Worm (Caenorhabditis elegans) whole organism, L4 larva: ENCODE data around the gene snpc-3.4.

ENCODE experiments used
- F26F4.8 ChIP-seq: fragments of 200-800 bp; sonication (Bioruptor generic); conservative IDR thresholded peaks from 2 replicates; pipeline ENCODE4 v1.3.6; 2022; ENCODE audit warnings: missing genetic modification characterization, missing compliant biosample characterization
- F37D6.2 ChIP-seq: sonication (generic microtip); optimal IDR thresholded peaks from 2 replicates; lab custom pipeline; 2016; ENCODE audit warnings: mild to moderate bottlenecking, missing genetic modification characterization, missing compliant biosample characterization
- F44E2.7 ChIP-seq: fragments of 200-800 bp; sonication (Bioruptor generic); IDR thresholded peaks from 2 replicates; pipeline ENCODE4 v2.1.2; 2022; ENCODE audit warnings: missing genetic modification characterization, missing compliant biosample characterization
- R02D3.7 ChIP-seq: fragments of 150-350 bp; sonication (generic microtip); optimal IDR thresholded peaks from 3 replicates; lab custom pipeline; 2014; ENCODE audit warnings: missing biosample characterization, missing genetic modification characterization
- T26A8.4 ChIP-seq: fragments of 200-800 bp; sonication (Bioruptor generic); IDR thresholded peaks from 2 replicates; pipeline ENCODE4 v1.3.6; 2022; ENCODE audit warnings: missing genetic modification characterization, missing compliant biosample characterization
- Y105C5A.15 ChIP-seq: fragments of 200-800 bp; sonication (Bioruptor generic); IDR thresholded peaks from 2 replicates; pipeline ENCODE4 v1.3.6; 2022; ENCODE audit warnings: missing genetic modification characterization, missing compliant biosample characterization
- Y5F2A.4 ChIP-seq: fragments of 200-800 bp; sonication (Bioruptor generic); optimal IDR thresholded peaks from 2 replicates; lab custom pipeline; 2018; ENCODE audit warnings: mild to moderate bottlenecking, missing genetic modification characterization, missing compliant biosample characterization
- Y75B8A.6 ChIP-seq: fragments of 200-800 bp; sonication (Bioruptor generic); IDR thresholded peaks from 2 replicates; pipeline ENCODE4 v1.3.6; 2022; ENCODE audit warnings: missing genetic modification reagents, missing genetic modification characterization, missing compliant biosample characterization
- ZK546.5 ChIP-seq, 2 experiments: sonication (generic microtip); optimal IDR thresholded peaks; 2 replicates each; lab custom pipeline; 2017; ENCODE audit warnings: missing biosample characterization in 2 of 2, missing genetic modification characterization in 2 of 2
- aly-2 ChIP-seq: sonication (generic microtip); optimal IDR thresholded peaks from 2 replicates; lab custom pipeline; 2018; ENCODE audit warnings: missing biosample characterization, missing genetic modification characterization
- arid-1 ChIP-seq: fragments of 200-800 bp; sonication (Bioruptor generic); conservative IDR thresholded peaks from 2 replicates; pipeline ENCODE4 v1.3.6; 2022; ENCODE audit warnings: missing genetic modification reagents, missing genetic modification characterization, missing compliant biosample characterization
- ceh-62 ChIP-seq: sonication (generic microtip); optimal IDR thresholded peaks from 2 replicates; lab custom pipeline; 2017; ENCODE audit warnings: missing biosample characterization, missing genetic modification characterization
- ceh-82 ChIP-seq: sonication (generic microtip); optimal IDR thresholded peaks from 2 replicates; lab custom pipeline; 2017; ENCODE audit warnings: missing biosample characterization, missing genetic modification characterization
- cey-2 ChIP-seq: sonication (generic microtip); optimal IDR thresholded peaks from 3 replicates; lab custom pipeline; 2017; ENCODE audit warnings: missing genetic modification characterization, mild to moderate bottlenecking, missing compliant biosample characterization, antibody characterized with exemption, borderline replicate concordance; ENCODE audit not compliant: insufficient read depth
- ctbp-1 ChIP-seq: fragments of 200-800 bp; sonication (Bioruptor generic); IDR thresholded peaks from 2 replicates; pipeline ENCODE4 v1.3.6; 2022; ENCODE audit warnings: missing genetic modification reagents, missing genetic modification characterization, missing compliant biosample characterization
- daf-12 ChIP-seq: fragments of 150-350 bp; optimal IDR thresholded peaks from 2 replicates; lab custom pipeline; 2014; ENCODE audit warnings: missing biosample characterization, missing genetic modification reagents, missing genetic modification characterization
- daf-16 ChIP-seq, 3 experiments: sonication (generic microtip); optimal IDR thresholded peaks; 2 replicates each; lab custom pipeline; 2016 to 2017; ENCODE audit warnings: missing genetic modification characterization in 3 of 3, missing genetic modification reagents in 3 of 3, mild to moderate bottlenecking in 2 of 3, missing compliant biosample characterization in 2 of 3, missing biosample characterization in 1 of 3, moderate library complexity in 1 of 3
- daf-8 ChIP-seq: fragments of 200-800 bp; sonication (Bioruptor generic); IDR thresholded peaks from 2 replicates; pipeline ENCODE4 v1.3.6; 2022; ENCODE audit warnings: missing genetic modification characterization, missing compliant biosample characterization
- dmd-9 ChIP-seq: fragments of 200-800 bp; sonication (Bioruptor generic); IDR thresholded peaks from 2 replicates; pipeline ENCODE4 v1.3.6; 2022; ENCODE audit warnings: missing genetic modification reagents, missing genetic modification characterization, missing compliant biosample characterization
- egl-43 ChIP-seq: fragments of 200-800 bp; sonication (Bioruptor generic); IDR thresholded peaks from 2 replicates; pipeline ENCODE4 v1.3.6; 2022; ENCODE audit warnings: missing genetic modification reagents, missing genetic modification characterization, missing compliant biosample characterization
- hif-1 ChIP-seq, 2 experiments: sonication (generic microtip); optimal IDR thresholded peaks; 2 replicates each; lab custom pipeline; 2016 to 2017; ENCODE audit warnings: missing compliant biosample characterization in 2 of 2, missing genetic modification characterization in 2 of 2, missing genetic modification reagents in 2 of 2, missing genotype in 2 of 2, mild to moderate bottlenecking in 1 of 2
- hlh-30 ChIP-seq: sonication (generic microtip); optimal IDR thresholded peaks from 2 replicates; lab custom pipeline; 2017; ENCODE audit warnings: antibody characterized with exemption, mild to moderate bottlenecking, missing genetic modification characterization, missing compliant biosample characterization; ENCODE audit not compliant: insufficient read depth
- hmg-1.1 ChIP-seq: fragments of 200-800 bp; sonication (Bioruptor generic); IDR thresholded peaks from 2 replicates; pipeline ENCODE4 v1.3.6; 2022; ENCODE audit warnings: missing genetic modification reagents, missing genetic modification characterization, missing compliant biosample characterization
- lin-15B ChIP-seq: fragments of 150-350 bp; sonication (generic microtip); optimal IDR thresholded peaks from 3 replicates; lab custom pipeline; 2014; ENCODE audit warnings: missing biosample characterization, missing genetic modification characterization
- lin-29 ChIP-seq: fragments of 200-800 bp; sonication (Bioruptor generic); IDR thresholded peaks from 2 replicates; pipeline ENCODE4 v1.3.6; 2022; ENCODE audit warnings: missing genetic modification reagents, missing genetic modification characterization, missing compliant biosample characterization
- lin-39 ChIP-seq: fragments of 150-350 bp; optimal IDR thresholded peaks from 2 replicates; lab custom pipeline; 2014; ENCODE audit warnings: missing biosample characterization, missing genetic modification reagents, missing genetic modification characterization
- madf-9 ChIP-seq: fragments of 200-800 bp; sonication (Bioruptor generic); conservative IDR thresholded peaks from 2 replicates; pipeline ENCODE4 v1.3.6; 2022; ENCODE audit warnings: missing genetic modification reagents, missing genetic modification characterization, missing compliant biosample characterization
- mdl-1 ChIP-seq, 2 experiments: fragments of 150-350 bp in 1 of 2; sonication (generic microtip) in 1 of 2; optimal IDR thresholded peaks; 2 replicates each; lab custom pipeline; 2014 to 2017; ENCODE audit warnings: missing biosample characterization in 2 of 2, missing genetic modification characterization in 2 of 2
- mes-2 ChIP-seq: sonication (generic microtip); optimal IDR thresholded peaks from 2 replicates; lab custom pipeline; 2016; ENCODE audit warnings: missing genotype, mild to moderate bottlenecking, missing genetic modification characterization, missing compliant biosample characterization; ENCODE audit not compliant: poor library complexity, severe bottlenecking
- mxl-2 ChIP-seq: fragments of 200-800 bp; sonication (Bioruptor generic); conservative IDR thresholded peaks from 2 replicates; pipeline ENCODE4 v1.3.6; 2022; ENCODE audit warnings: missing genetic modification reagents, missing genetic modification characterization, missing compliant biosample characterization
- nhr-10 ChIP-seq: fragments of 150-350 bp; optimal IDR thresholded peaks from 2 replicates; lab custom pipeline; 2014; ENCODE audit warnings: missing biosample characterization, missing genetic modification characterization
- nhr-11 ChIP-seq: fragments of 150-350 bp; optimal IDR thresholded peaks from 2 replicates; lab custom pipeline; 2014; ENCODE audit warnings: missing biosample characterization, missing genetic modification characterization
- nhr-28 ChIP-seq: fragments of 150-350 bp; optimal IDR thresholded peaks from 2 replicates; lab custom pipeline; 2014; ENCODE audit warnings: missing biosample characterization, missing genetic modification characterization
- nhr-41 ChIP-seq: fragments of 200-800 bp; sonication (Bioruptor generic); IDR thresholded peaks from 2 replicates; pipeline ENCODE4 v1.3.6; 2022; ENCODE audit warnings: missing genetic modification reagents, missing genetic modification characterization, missing compliant biosample characterization
- nhr-42 ChIP-seq: fragments of 200-800 bp; sonication (Bioruptor generic); IDR thresholded peaks from 2 replicates; pipeline ENCODE4 v1.3.6; 2022; ENCODE audit warnings: missing genetic modification characterization, missing compliant biosample characterization
- nhr-48 ChIP-seq: sonication (generic microtip); optimal IDR thresholded peaks from 2 replicates; lab custom pipeline; 2016; ENCODE audit warnings: mild to moderate bottlenecking, missing genetic modification characterization, missing compliant biosample characterization
- nhr-6 ChIP-seq: fragments of 150-350 bp; optimal IDR thresholded peaks from 2 replicates; lab custom pipeline; 2014; ENCODE audit warnings: missing biosample characterization, missing genetic modification characterization
- nhr-76 ChIP-seq: fragments of 150-350 bp; optimal IDR thresholded peaks from 2 replicates; lab custom pipeline; 2014; ENCODE audit warnings: missing biosample characterization, missing genetic modification characterization
- php-3 ChIP-seq: fragments of 200-800 bp; sonication (Bioruptor generic); IDR thresholded peaks from 2 replicates; pipeline ENCODE4 v1.3.6; 2022; ENCODE audit warnings: missing genetic modification reagents, missing genetic modification characterization, missing compliant biosample characterization
- rbr-2 ChIP-seq: sonication (generic microtip); optimal IDR thresholded peaks from 2 replicates; lab custom pipeline; 2016; ENCODE audit warnings: missing genotype, missing genetic modification characterization, missing compliant biosample characterization
- saeg-2 ChIP-seq: fragments of 200-800 bp; sonication (Bioruptor generic); IDR thresholded peaks from 2 replicates; pipeline ENCODE4 v1.3.6; 2022; ENCODE audit warnings: missing genetic modification reagents, missing genetic modification characterization, missing compliant biosample characterization
- sdz-12 ChIP-seq: fragments of 200-800 bp; sonication (Bioruptor generic); optimal IDR thresholded peaks from 2 replicates; lab custom pipeline; 2018; ENCODE audit warnings: mild to moderate bottlenecking, missing genetic modification characterization, missing compliant biosample characterization
- skn-1 ChIP-seq: fragments of 150-350 bp; optimal IDR thresholded peaks from 2 replicates; lab custom pipeline; 2014; ENCODE audit warnings: missing biosample characterization, missing genetic modification characterization
- snpc-1.2 ChIP-seq: fragments of 200-800 bp; sonication (Bioruptor generic); IDR thresholded peaks from 2 replicates; pipeline ENCODE4 v1.3.6; 2022; ENCODE audit warnings: missing genetic modification reagents, missing genetic modification characterization, missing compliant biosample characterization
- spr-3 ChIP-seq: fragments of 200-800 bp; sonication (Bioruptor generic); optimal IDR thresholded peaks from 2 replicates; lab custom pipeline; 2018; ENCODE audit warnings: mild to moderate bottlenecking, missing genetic modification characterization, missing compliant biosample characterization
- tag-97 ChIP-seq: fragments of 200-800 bp; sonication (Bioruptor generic); IDR thresholded peaks from 2 replicates; pipeline ENCODE4 v1.3.6; 2022; ENCODE audit warnings: missing genetic modification characterization, missing compliant biosample characterization
- unc-62 ChIP-seq, 3 experiments: fragments of 150-350 bp in 1 of 3; sonication (generic microtip); optimal IDR thresholded peaks in 2 of 3; peaks in 1 of 3; 1 replicate in 1 of 3; 2 replicates in 2 of 3; lab custom pipeline; 2014 to 2017; ENCODE audit warnings: missing biosample characterization in 3 of 3, missing genetic modification characterization in 3 of 3, missing genetic modification reagents in 3 of 3, missing genotype in 1 of 3
- zfp-2 ChIP-seq: sonication (generic microtip); optimal IDR thresholded peaks from 2 replicates; lab custom pipeline; 2016; ENCODE audit warnings: mild to moderate bottlenecking, missing genetic modification characterization, missing compliant biosample characterization
- zip-11 ChIP-seq: fragments of 200-800 bp; sonication (Bioruptor generic); IDR thresholded peaks from 2 replicates; pipeline ENCODE4 v1.3.6; 2022; ENCODE audit warnings: missing genetic modification characterization, missing compliant biosample characterization
- ztf-11 ChIP-seq: fragments of 150-350 bp; optimal IDR thresholded peaks from 2 replicates; lab custom pipeline; 2014; ENCODE audit warnings: missing biosample characterization, missing genetic modification characterization

Gene snpc-3.4

DNA sequence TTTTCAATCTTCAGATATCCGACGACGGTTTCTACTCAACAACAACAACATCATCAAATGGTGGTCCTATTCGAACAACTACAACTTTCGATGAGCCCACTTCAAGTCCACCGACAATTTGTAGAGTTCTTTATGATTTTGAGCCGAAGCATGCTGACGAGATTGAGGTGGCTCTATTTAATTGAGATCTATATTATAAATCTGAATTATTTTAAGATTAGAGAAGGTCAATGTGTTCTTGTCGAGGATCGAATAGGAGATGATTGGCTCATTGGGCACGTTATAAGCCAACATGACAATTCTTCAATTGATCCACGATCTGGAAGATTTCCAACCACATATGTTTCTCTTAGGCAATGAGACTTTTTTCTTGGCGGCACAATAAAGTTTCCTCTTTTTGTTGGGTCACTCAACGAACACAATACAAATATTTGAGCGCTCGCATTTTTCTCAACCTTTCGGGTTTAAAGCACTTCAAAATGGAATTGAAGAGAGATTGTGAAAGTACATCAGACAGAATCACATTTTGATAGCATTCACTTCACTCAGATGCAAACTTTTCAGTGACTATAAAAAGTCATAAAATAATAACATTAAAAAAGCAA, 4.4 kb upstream of the snpc-3.4 start (continued):
- TF ChIP-seq lin-29, result no peak
- TF ChIP-seq saeg-2 (GFP tag; lab: Robert Waterston, UW), result no peak
- TF ChIP-seq madf-9 (GFP tag; lab: Robert Waterston, UW), result no peak
- TF ChIP-seq hlh-30 (tag; lab: Kevin White, UChicago), result no peak
- no peak for TF ChIP-seq ceh-82
- TF ChIP-seq mdl-1 (tag; optimal IDR thresholded peaks at IDR 0.05; lab: Kevin White, UChicago), result no peak
- no peak for TF ChIP-seq egl-43 (GFP tag; lab: Robert Waterston, UW)
- no peak for TF ChIP-seq ceh-62 (tag; lab: Kevin White, UChicago)
- peak; percentile 67 for TF ChIP-seq snpc-1.2 (GFP tag; lab: Robert Waterston, UW)
- no peak for TF ChIP-seq mxl-2
- no peak for TF ChIP-seq sdz-12 (GFP tag; lab: Kevin White, UChicago)
- TF ChIP-seq Y75B8A.6 (GFP tag; lab: Robert Waterston, UW), result 0 out of 2 replicates have a peak, but pooled peaks have one; percentile 14
- no peak for TF ChIP-seq ztf-11 (tag; lab: Kevin White, UChicago)
- no peak for TF ChIP-seq daf-12 (tag; lab: Kevin White, UChicago)
- peak; percentile 66 for TF ChIP-seq T26A8.4 (GFP tag; lab: Robert Waterston, UW)
- TF ChIP-seq aly-2 (tag; lab: Kevin White, UChicago), result no peak
- no peak for TF ChIP-seq daf-16 (GFP tag; optimal IDR thresholded peaks at IDR 0.05; lab: Kevin White, UChicago)
- peak; percentile 2 for TF ChIP-seq daf-16 (tag; optimal IDR thresholded peaks at IDR 0.05; lab: Kevin White, UChicago)
- no peak for TF ChIP-seq Y5F2A.4 (GFP tag; lab: Kevin White, UChicago)
- no peak for TF ChIP-seq unc-62 (GFP tag; optimal IDR thresholded peaks at IDR 0.05 in 1 of 2; lab: Kevin White, UChicago)
- no peak for TF ChIP-seq unc-62 (tag; optimal IDR thresholded peaks at IDR 0.05; lab: Kevin White, UChicago)
- no peak for TF ChIP-seq Y105C5A.15 (GFP tag; lab: Robert Waterston, UW)
- no peak for TF ChIP-seq hif-1 (tag; optimal IDR thresholded peaks at IDR 0.05; lab: Kevin White, UChicago)
- no peak for TF ChIP-seq nhr-48
- TF ChIP-seq F37D6.2, result no peak
- peak; percentile 71 for TF ChIP-seq spr-3 (GFP tag; lab: Kevin White, UChicago)
- TF ChIP-seq nhr-41 (GFP tag; lab: Robert Waterston, UW), result no peak
- TF ChIP-seq lin-39, result no peak
- TF ChIP-seq daf-8, result no peak
- TF ChIP-seq dmd-9 (GFP tag; lab: Robert Waterston, UW), result no peak
- TF ChIP-seq R02D3.7 (tag; lab: Kevin White, UChicago), result peak; percentile 12
- no peak for TF ChIP-seq nhr-76
- no peak for TF ChIP-seq php-3 (GFP tag; lab: Robert Waterston, UW)
- TF ChIP-seq F26F4.8 (GFP tag; lab: Robert Waterston, UW), result no peak
- TF ChIP-seq ZK546.5 (tag; optimal IDR thresholded peaks at IDR 0.05; lab: Kevin White, UChicago), result peak in 1 of 2 experiments; percentile 15
- TF ChIP-seq zip-11 (GFP tag; lab: Robert Waterston, UW), result no peak
- peak; percentile 17 for TF ChIP-seq mes-2
- TF ChIP-seq nhr-28 (tag; lab: Kevin White, UChicago), result no peak
- no peak for TF ChIP-seq nhr-11 (tag; lab: Kevin White, UChicago)
- TF ChIP-seq hmg-1.1, result peak; percentile 53
- no peak for TF ChIP-seq cey-2 (tag; lab: Kevin White, UChicago)
- TF ChIP-seq ctbp-1 (GFP tag; lab: Robert Waterston, UW), result 0 out of 2 replicates have a peak, but pooled peaks have one; percentile 15
- no peak for TF ChIP-seq F44E2.7 (GFP tag; lab: Robert Waterston, UW)
- TF ChIP-seq skn-1 (tag; lab: Kevin White, UChicago), result no peak
- TF ChIP-seq arid-1 (GFP tag; lab: Robert Waterston, UW), result peak; percentile 42
- TF ChIP-seq tag-97 (GFP tag; lab: Robert Waterston, UW), result no peak
- TF ChIP-seq rbr-2 (tag; lab: Kevin White, UChicago), result peak; percentile 19
- TF ChIP-seq lin-15B (tag; lab: Kevin White, UChicago), result no peak
- TF ChIP-seq nhr-10 (tag; lab: Kevin White, UChicago), result no peak
- TF ChIP-seq nhr-42, result no peak
- TF ChIP-seq nhr-6, result no peak
- TF ChIP-seq zfp-2 (tag; lab: Kevin White, UChicago), result no peak
